Worm (Caenorhabditis elegans) whole organism, L3 larva: ENCODE data around the gene D1025.1.
"Not testable (repeated sequence)": the region's sequence is repeated elsewhere in the genome, so short reads cannot be mapped to it uniquely, and the experiment has no call there.

Experiments
- R02D3.7 ChIP-seq: fragments of 150-350 bp; optimal IDR thresholded peaks from 2 replicates; lab custom pipeline; 2014; ENCODE audit warnings: missing biosample characterization, missing genetic modification characterization
- ZK546.5 ChIP-seq: sonication (generic microtip); optimal IDR thresholded peaks from 2 replicates; lab custom pipeline; 2017; ENCODE audit warnings: missing biosample characterization, missing genetic modification characterization
- aly-2 ChIP-seq: fragments of 150-350 bp; optimal IDR thresholded peaks from 2 replicates; lab custom pipeline; 2014; ENCODE audit warnings: missing biosample characterization, missing genetic modification characterization
- ama-1 ChIP-seq: fragments of 150-350 bp; optimal IDR thresholded peaks from 2 replicates; lab custom pipeline; 2018
- ceh-28 ChIP-seq: fragments of 150-350 bp; optimal IDR thresholded peaks from 2 replicates; lab custom pipeline; 2014; ENCODE audit warnings: missing biosample characterization, missing genetic modification reagents, missing genetic modification characterization
- ceh-82 ChIP-seq: fragments of 150-350 bp; optimal IDR thresholded peaks from 2 replicates; lab custom pipeline; 2014; ENCODE audit warnings: missing biosample characterization, missing genetic modification characterization
- ceh-9 ChIP-seq: sonication (generic microtip); optimal IDR thresholded peaks from 2 replicates; lab custom pipeline; 2018; ENCODE audit warnings: missing biosample characterization, missing genetic modification characterization
- elt-1 ChIP-seq: fragments of 150-350 bp; optimal IDR thresholded peaks from 2 replicates; lab custom pipeline; 2014; ENCODE audit warnings: missing biosample characterization, missing genetic modification characterization
- elt-2 ChIP-seq: sonication (generic microtip); optimal IDR thresholded peaks from 2 replicates; lab custom pipeline; 2016; ENCODE audit warnings: missing genetic modification reagents, mild to moderate bottlenecking, missing genetic modification characterization, missing compliant biosample characterization
- eor-1 ChIP-seq, 2 experiments: fragments of 150-350 bp; optimal IDR thresholded peaks; 2 replicates each; lab custom pipeline; 2014 to 2018; ENCODE audit warnings: missing biosample characterization in 2 of 2, missing genetic modification characterization in 2 of 2
- fkh-10 ChIP-seq: sonication (generic microtip); optimal IDR thresholded peaks from 2 replicates; lab custom pipeline; 2017; ENCODE audit warnings: missing biosample characterization, missing genetic modification reagents, missing genetic modification characterization
- fos-1 ChIP-seq: fragments of 150-350 bp; optimal IDR thresholded peaks from 2 replicates; lab custom pipeline; 2014; ENCODE audit warnings: missing biosample characterization, missing genetic modification characterization
- lin-15B ChIP-seq: fragments of 150-350 bp; optimal IDR thresholded peaks from 2 replicates; lab custom pipeline; 2014; ENCODE audit warnings: missing biosample characterization, missing genetic modification characterization
- lin-39 ChIP-seq: fragments of 150-350 bp; optimal IDR thresholded peaks from 2 replicates; lab custom pipeline; 2018; ENCODE audit warnings: missing biosample characterization, missing genetic modification reagents, missing genetic modification characterization
- lsy-12 ChIP-seq: sonication (generic microtip); optimal IDR thresholded peaks from 2 replicates; lab custom pipeline; 2016; ENCODE audit warnings: mild to moderate bottlenecking, missing genetic modification characterization, missing compliant biosample characterization
- mdl-1 ChIP-seq: fragments of 150-350 bp; optimal IDR thresholded peaks from 2 replicates; lab custom pipeline; 2014; ENCODE audit warnings: missing biosample characterization, missing genetic modification characterization
- nhr-11 ChIP-seq: fragments of 150-350 bp; optimal IDR thresholded peaks from 2 replicates; lab custom pipeline; 2014; ENCODE audit warnings: missing biosample characterization, missing genetic modification characterization
- nhr-12 ChIP-seq: fragments of 150-350 bp; optimal IDR thresholded peaks from 2 replicates; lab custom pipeline; 2014; ENCODE audit warnings: missing biosample characterization, missing genetic modification characterization
- nhr-23 ChIP-seq: fragments of 150-350 bp; optimal IDR thresholded peaks from 2 replicates; lab custom pipeline; 2014; ENCODE audit warnings: missing biosample characterization, missing genetic modification reagents, missing genetic modification characterization
- nhr-237 ChIP-seq: fragments of 150-350 bp; optimal IDR thresholded peaks from 2 replicates; lab custom pipeline; 2014; ENCODE audit warnings: missing biosample characterization, missing genetic modification characterization
- nhr-25 ChIP-seq: sonication (generic microtip); optimal IDR thresholded peaks from 2 replicates; lab custom pipeline; 2017; ENCODE audit warnings: missing biosample characterization, missing genetic modification characterization
- nhr-28 ChIP-seq: fragments of 150-350 bp; optimal IDR thresholded peaks from 2 replicates; lab custom pipeline; 2014; ENCODE audit warnings: missing biosample characterization, missing genetic modification characterization
- nhr-67 ChIP-seq: fragments of 150-350 bp; optimal IDR thresholded peaks from 2 replicates; lab custom pipeline; 2014; ENCODE audit warnings: missing biosample characterization, missing genetic modification characterization
- nhr-76 ChIP-seq: fragments of 150-350 bp; sonication (generic microtip); optimal IDR thresholded peaks from 5 replicates; lab custom pipeline; 2014; ENCODE audit warnings: missing biosample characterization, missing genetic modification characterization
- pha-4 ChIP-seq: fragments of 150-350 bp; optimal IDR thresholded peaks from 2 replicates; lab custom pipeline; 2014; ENCODE audit warnings: missing biosample characterization, missing genetic modification reagents, missing genetic modification characterization
- pqm-1 ChIP-seq: fragments of 150-350 bp; optimal IDR thresholded peaks from 2 replicates; lab custom pipeline; 2017; ENCODE audit warnings: missing biosample characterization, missing genetic modification characterization, inconsistent platforms
- skn-1 ChIP-seq: fragments of 150-350 bp; optimal IDR thresholded peaks from 2 replicates; lab custom pipeline; 2014; ENCODE audit warnings: missing biosample characterization, missing genetic modification characterization
- tbx-2 ChIP-seq: sonication (generic microtip); optimal IDR thresholded peaks from 2 replicates; lab custom pipeline; 2016; ENCODE audit warnings: mild to moderate bottlenecking, missing genetic modification characterization, missing compliant biosample characterization
- unc-39 ChIP-seq: sonication (generic microtip); optimal IDR thresholded peaks from 4 replicates; lab custom pipeline; 2017; ENCODE audit warnings: missing biosample characterization, missing genetic modification characterization
- unc-62 ChIP-seq: fragments of 150-350 bp; sonication (generic microtip); optimal IDR thresholded peaks from 4 replicates; lab custom pipeline; 2014; ENCODE audit warnings: missing biosample characterization, missing genetic modification reagents, missing genetic modification characterization
- zag-1 ChIP-seq: fragments of 150-350 bp; optimal IDR thresholded peaks from 2 replicates; lab custom pipeline; 2014; ENCODE audit warnings: missing biosample characterization, missing genetic modification characterization
- ztf-4 ChIP-seq: fragments of 150-350 bp; optimal IDR thresholded peaks from 2 replicates; lab custom pipeline; 2014; ENCODE audit warnings: missing biosample characterization, missing genetic modification characterization

The D1025.1 gene

DNA sequence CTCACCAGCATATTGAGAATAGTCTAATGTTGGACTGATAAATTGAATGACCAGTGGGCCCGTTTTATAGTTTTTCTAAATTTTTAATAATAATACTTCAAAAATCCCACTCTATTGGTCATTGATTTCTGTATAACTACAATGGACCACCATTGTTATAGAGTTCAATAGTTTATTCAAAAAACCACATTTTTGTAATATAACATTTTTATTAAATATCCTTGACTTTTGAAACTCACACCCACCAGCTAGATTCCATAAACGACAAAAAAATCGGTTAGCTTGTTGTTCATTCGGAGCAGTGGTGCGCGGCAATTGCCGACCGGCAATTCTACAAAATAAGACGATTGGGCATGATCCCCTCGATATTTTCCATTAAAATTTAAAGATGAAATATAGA is 7.0 kb downstream of the D1025.1 start, which contains the start of gene nspc-18:
TSS of gene nspc-18 (minus strand) at position 101 of the 400 bp plus-strand sequence.
- no peak for TF ChIP-seq ztf-4 (tag; lab: Kevin White, UChicago)
- no peak for TF ChIP-seq aly-2
- no peak for TF ChIP-seq eor-1 (tag; optimal IDR thresholded peaks at IDR 0.05; lab: Kevin White, UChicago)
- no peak for TF ChIP-seq nhr-237 (tag; lab: Kevin White, UChicago)
- TF ChIP-seq unc-39, result no peak
- no peak for TF ChIP-seq ceh-9
- TF ChIP-seq pqm-1 (tag; lab: Kevin White, UChicago), result no peak
- no peak for TF ChIP-seq skn-1
- TF ChIP-seq lsy-12 (tag; lab: Kevin White, UChicago), result no peak
- no peak for TF ChIP-seq mdl-1
- no peak for TF ChIP-seq R02D3.7 (tag; lab: Kevin White, UChicago)
- no peak for TF ChIP-seq nhr-67 (tag; lab: Kevin White, UChicago)
- TF ChIP-seq nhr-28, result no peak
- TF ChIP-seq pha-4 (tag; lab: Kevin White, UChicago), result no peak
- TF ChIP-seq ZK546.5 (tag; lab: Kevin White, UChicago), result no peak
- no peak for TF ChIP-seq nhr-25 (tag; lab: Kevin White, UChicago)
- TF ChIP-seq lin-39 (tag; lab: Kevin White, UChicago), result no peak
- TF ChIP-seq fos-1, result no peak

- TF ChIP-seq tbx-2, pha-4, nhr-67 (tag; lab: Kevin White, UChicago): not testable (repeated sequence)
These were observed 7.8 kb downstream of the D1025.1 start, which contains the start of gene nspc-19 for ce11 chrX:14528399-14528798. nspc-19 (plus strand) TSS chrX:14528699.

ce11 chrX:14530107-14530506 is 9.5 kb downstream of the D1025.1 start, which contains the start of gene nspc-20:
nspc-20 (minus strand) TSS chrX:14530207.
- TF ChIP-seq unc-62 (GFP tag; lab: Kevin White, UChicago) (no peak), skn-1 (no peak), nhr-12 (no peak)
- TF ChIP-seq, all 47 proteins: peak for 0

- no peak for TF ChIP-seq pha-4 (tag; lab: Kevin White, UChicago)
- peak; percentile 0 for TF ChIP-seq pqm-1 (tag; lab: Kevin White, UChicago)
These were observed 13.6 kb downstream of the D1025.1 start, which contains the start of gene T24C2.5 for ce11 chrX:14534117-14534516. T24C2.5 (plus strand) TSS chrX:14534417.

- TF ChIP-seq ceh-82 (tag; lab: Kevin White, UChicago), result no peak
- no peak for TF ChIP-seq aly-2
- no peak for TF ChIP-seq skn-1
- TF ChIP-seq nhr-25 (tag; lab: Kevin White, UChicago), result no peak
- TF ChIP-seq fkh-10 (GFP tag; lab: Kevin White, UChicago), result no peak
- TF ChIP-seq tbx-2 (tag; lab: Kevin White, UChicago), result no peak
- no peak for TF ChIP-seq nhr-23 (tag; lab: Kevin White, UChicago)
- TF ChIP-seq elt-1 (tag; lab: Kevin White, UChicago), result no peak
- no peak for TF ChIP-seq ceh-28 (tag; lab: Kevin White, UChicago)
These were observed 14.0 kb downstream of the D1025.1 start for ce11 chrX:14534596-14534995.

DNA sequence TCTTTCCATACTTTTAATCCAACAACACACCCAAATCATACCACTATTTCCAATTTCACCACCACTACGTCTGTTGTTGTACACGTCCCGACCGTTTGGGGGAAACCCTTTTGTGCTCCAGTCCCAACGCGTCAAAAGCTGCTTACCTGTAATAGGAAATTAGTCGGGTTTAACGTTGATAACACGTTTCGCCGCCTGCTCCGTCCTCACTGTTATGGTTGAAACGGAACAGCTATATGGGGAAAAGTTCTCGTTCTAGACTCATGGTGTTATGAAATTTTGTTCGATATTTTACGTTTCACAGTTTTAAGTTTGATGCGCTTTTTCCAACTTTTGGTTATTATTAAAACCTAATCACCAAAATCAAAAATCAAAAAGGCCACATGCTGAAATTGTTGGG is 15.3 kb downstream of the D1025.1 start:
- no peak for TF ChIP-seq lin-15B (tag; lab: Kevin White, UChicago)
- TF ChIP-seq zag-1 (tag; lab: Kevin White, UChicago), result no peak
- no peak for TF ChIP-seq nhr-11 (tag; lab: Kevin White, UChicago)
- TF ChIP-seq nhr-12, result no peak
- no peak for TF ChIP-seq nhr-76 (tag; lab: Kevin White, UChicago)
- no peak for TF ChIP-seq ztf-4 (tag; lab: Kevin White, UChicago)
- no peak for TF ChIP-seq ama-1 (lab: Kevin White, UChicago)
- no peak for TF ChIP-seq ZK546.5 (tag; lab: Kevin White, UChicago)
- peak; percentile 50 for TF ChIP-seq elt-2 (tag; lab: Kevin White, UChicago)
- TF ChIP-seq nhr-25 (tag; lab: Kevin White, UChicago), result no peak
- TF ChIP-seq pqm-1 (tag; lab: Kevin White, UChicago), result peak; percentile 57
